Worm (Caenorhabditis elegans): ENCODE measurements around the gene chin-1.

ce11 chrIII:1052291-1052690 lies 15.3 kb upstream of the chin-1 start:
- TF ChIP-seq ceh-14 (tag; optimal IDR thresholded peaks at IDR 0.05) (no peak), C38D4.7 (GFP tag; optimal IDR thresholded peaks at IDR 0.05) (no peak)
